Worm (Caenorhabditis elegans) whole organism, L3 larva: ENCODE measurements around the gene spp-9.

Source experiments
- R02D3.7 ChIP-seq: fragments of 150-350 bp; optimal IDR thresholded peaks from 2 replicates; lab custom pipeline; 2014; ENCODE audit warnings: missing biosample characterization, missing genetic modification characterization
- ZK546.5 ChIP-seq: sonication (generic microtip); optimal IDR thresholded peaks from 2 replicates; lab custom pipeline; 2017; ENCODE audit warnings: missing biosample characterization, missing genetic modification characterization
- aly-2 ChIP-seq: fragments of 150-350 bp; optimal IDR thresholded peaks from 2 replicates; lab custom pipeline; 2014; ENCODE audit warnings: missing biosample characterization, missing genetic modification characterization
- ama-1 ChIP-seq: fragments of 150-350 bp; optimal IDR thresholded peaks from 2 replicates; lab custom pipeline; 2018
- ceh-16 ChIP-seq: sonication (generic microtip); optimal IDR thresholded peaks from 2 replicates; lab custom pipeline; 2017; ENCODE audit warnings: missing biosample characterization, missing genetic modification characterization
- ceh-28 ChIP-seq: fragments of 150-350 bp; optimal IDR thresholded peaks from 2 replicates; lab custom pipeline; 2014; ENCODE audit warnings: missing biosample characterization, missing genetic modification reagents, missing genetic modification characterization
- ceh-82 ChIP-seq: fragments of 150-350 bp; optimal IDR thresholded peaks from 2 replicates; lab custom pipeline; 2014; ENCODE audit warnings: missing biosample characterization, missing genetic modification characterization
- ceh-9 ChIP-seq: sonication (generic microtip); optimal IDR thresholded peaks from 2 replicates; lab custom pipeline; 2018; ENCODE audit warnings: missing biosample characterization, missing genetic modification characterization
- daf-12 ChIP-seq: fragments of 150-350 bp; optimal IDR thresholded peaks from 2 replicates; lab custom pipeline; 2014; ENCODE audit warnings: missing biosample characterization, missing genetic modification reagents, missing genetic modification characterization
- egl-27 ChIP-seq: sonication (generic microtip); optimal IDR thresholded peaks from 4 replicates; lab custom pipeline; 2017; ENCODE audit warnings: missing biosample characterization, missing genetic modification reagents, missing genetic modification characterization
- egl-5 ChIP-seq: fragments of 150-350 bp; optimal IDR thresholded peaks from 2 replicates; lab custom pipeline; 2017; ENCODE audit warnings: missing biosample characterization, missing genetic modification reagents, missing genetic modification characterization, inconsistent platforms
- elt-2 ChIP-seq: sonication (generic microtip); optimal IDR thresholded peaks from 2 replicates; lab custom pipeline; 2016; ENCODE audit warnings: missing genetic modification reagents, mild to moderate bottlenecking, missing genetic modification characterization, missing compliant biosample characterization
- elt-3 ChIP-seq, 3 experiments: fragments of 150-350 bp in 1 of 3; sonication (generic microtip) in 2 of 3; optimal IDR thresholded peaks; 2 replicates in 2 of 3; 4 replicates in 1 of 3; lab custom pipeline; 2014 to 2017; ENCODE audit warnings: missing biosample characterization in 3 of 3, missing genetic modification characterization in 3 of 3
- eor-1 ChIP-seq, 2 experiments: fragments of 150-350 bp; optimal IDR thresholded peaks; 2 replicates each; lab custom pipeline; 2014 to 2018; ENCODE audit warnings: missing biosample characterization in 2 of 2, missing genetic modification characterization in 2 of 2
- fkh-10 ChIP-seq: sonication (generic microtip); optimal IDR thresholded peaks from 2 replicates; lab custom pipeline; 2017; ENCODE audit warnings: missing biosample characterization, missing genetic modification reagents, missing genetic modification characterization
- fkh-2 ChIP-seq: fragments of 150-350 bp; optimal IDR thresholded peaks from 2 replicates; lab custom pipeline; 2014; ENCODE audit warnings: missing biosample characterization, missing genetic modification reagents, missing genetic modification characterization
- fos-1 ChIP-seq: fragments of 150-350 bp; optimal IDR thresholded peaks from 2 replicates; lab custom pipeline; 2014; ENCODE audit warnings: missing biosample characterization, missing genetic modification characterization
- hmg-11 ChIP-seq: sonication (generic microtip); optimal IDR thresholded peaks from 2 replicates; lab custom pipeline; 2016; ENCODE audit warnings: missing genetic modification characterization, missing compliant biosample characterization
- jun-1 ChIP-seq: fragments of 150-350 bp; optimal IDR thresholded peaks from 2 replicates; lab custom pipeline; 2014; ENCODE audit warnings: missing biosample characterization, missing genetic modification reagents, missing genetic modification characterization
- lin-15B ChIP-seq: fragments of 150-350 bp; optimal IDR thresholded peaks from 2 replicates; lab custom pipeline; 2014; ENCODE audit warnings: missing biosample characterization, missing genetic modification characterization
- lin-39 ChIP-seq: fragments of 150-350 bp; optimal IDR thresholded peaks from 2 replicates; lab custom pipeline; 2018; ENCODE audit warnings: missing biosample characterization, missing genetic modification reagents, missing genetic modification characterization
- lsy-12 ChIP-seq: sonication (generic microtip); optimal IDR thresholded peaks from 2 replicates; lab custom pipeline; 2016; ENCODE audit warnings: mild to moderate bottlenecking, missing genetic modification characterization, missing compliant biosample characterization
- mdl-1 ChIP-seq: fragments of 150-350 bp; optimal IDR thresholded peaks from 2 replicates; lab custom pipeline; 2014; ENCODE audit warnings: missing biosample characterization, missing genetic modification characterization
- mml-1 ChIP-seq: fragments of 150-350 bp; sonication (generic microtip); optimal IDR thresholded peaks from 3 replicates; lab custom pipeline; 2014; ENCODE audit warnings: missing biosample characterization, missing genetic modification characterization
- nfya-1 ChIP-seq: sonication (generic microtip); optimal IDR thresholded peaks from 2 replicates; lab custom pipeline; 2017; ENCODE audit warnings: missing genetic modification characterization, mild to moderate bottlenecking, missing compliant biosample characterization, antibody characterized with exemption, moderate library complexity; ENCODE audit not compliant: insufficient read depth
- nhr-11 ChIP-seq: fragments of 150-350 bp; optimal IDR thresholded peaks from 2 replicates; lab custom pipeline; 2014; ENCODE audit warnings: missing biosample characterization, missing genetic modification characterization
- nhr-12 ChIP-seq: fragments of 150-350 bp; optimal IDR thresholded peaks from 2 replicates; lab custom pipeline; 2014; ENCODE audit warnings: missing biosample characterization, missing genetic modification characterization
- nhr-23 ChIP-seq: fragments of 150-350 bp; optimal IDR thresholded peaks from 2 replicates; lab custom pipeline; 2014; ENCODE audit warnings: missing biosample characterization, missing genetic modification reagents, missing genetic modification characterization
- nhr-25 ChIP-seq: sonication (generic microtip); optimal IDR thresholded peaks from 2 replicates; lab custom pipeline; 2017; ENCODE audit warnings: missing biosample characterization, missing genetic modification characterization
- nhr-28 ChIP-seq: fragments of 150-350 bp; optimal IDR thresholded peaks from 2 replicates; lab custom pipeline; 2014; ENCODE audit warnings: missing biosample characterization, missing genetic modification characterization
- nhr-43 ChIP-seq: sonication (generic microtip); optimal IDR thresholded peaks from 2 replicates; lab custom pipeline; 2016; ENCODE audit warnings: mild to moderate bottlenecking, missing genetic modification characterization, missing compliant biosample characterization; ENCODE audit not compliant: poor library complexity, severe bottlenecking
- nhr-67 ChIP-seq: fragments of 150-350 bp; optimal IDR thresholded peaks from 2 replicates; lab custom pipeline; 2014; ENCODE audit warnings: missing biosample characterization, missing genetic modification characterization
- nhr-76 ChIP-seq: fragments of 150-350 bp; sonication (generic microtip); optimal IDR thresholded peaks from 5 replicates; lab custom pipeline; 2014; ENCODE audit warnings: missing biosample characterization, missing genetic modification characterization
- nhr-77 ChIP-seq: fragments of 150-350 bp; optimal IDR thresholded peaks from 2 replicates; lab custom pipeline; 2014; ENCODE audit warnings: missing biosample characterization, missing genetic modification characterization
- pha-4 ChIP-seq: fragments of 150-350 bp; optimal IDR thresholded peaks from 2 replicates; lab custom pipeline; 2014; ENCODE audit warnings: missing biosample characterization, missing genetic modification reagents, missing genetic modification characterization
- pqm-1 ChIP-seq: fragments of 150-350 bp; optimal IDR thresholded peaks from 2 replicates; lab custom pipeline; 2017; ENCODE audit warnings: missing biosample characterization, missing genetic modification characterization, inconsistent platforms
- sea-2 ChIP-seq: fragments of 150-350 bp; sonication (generic microtip); optimal IDR thresholded peaks from 4 replicates; lab custom pipeline; 2014; ENCODE audit warnings: missing biosample characterization, missing genetic modification reagents, missing genetic modification characterization
- skn-1 ChIP-seq: fragments of 150-350 bp; optimal IDR thresholded peaks from 2 replicates; lab custom pipeline; 2014; ENCODE audit warnings: missing biosample characterization, missing genetic modification characterization
- snpc-4 ChIP-seq: fragments of 150-350 bp; optimal IDR thresholded peaks from 2 replicates; lab custom pipeline; 2014; ENCODE audit warnings: missing biosample characterization, missing genetic modification characterization
- tbx-2 ChIP-seq: sonication (generic microtip); optimal IDR thresholded peaks from 2 replicates; lab custom pipeline; 2016; ENCODE audit warnings: mild to moderate bottlenecking, missing genetic modification characterization, missing compliant biosample characterization
- unc-39 ChIP-seq: sonication (generic microtip); optimal IDR thresholded peaks from 4 replicates; lab custom pipeline; 2017; ENCODE audit warnings: missing biosample characterization, missing genetic modification characterization
- unc-62 ChIP-seq: fragments of 150-350 bp; sonication (generic microtip); optimal IDR thresholded peaks from 4 replicates; lab custom pipeline; 2014; ENCODE audit warnings: missing biosample characterization, missing genetic modification reagents, missing genetic modification characterization
- zag-1 ChIP-seq: fragments of 150-350 bp; optimal IDR thresholded peaks from 2 replicates; lab custom pipeline; 2014; ENCODE audit warnings: missing biosample characterization, missing genetic modification characterization
- ztf-11 ChIP-seq: fragments of 150-350 bp; optimal IDR thresholded peaks from 2 replicates; lab custom pipeline; 2014; ENCODE audit warnings: missing biosample characterization, missing genetic modification characterization
- ztf-4 ChIP-seq: fragments of 150-350 bp; optimal IDR thresholded peaks from 2 replicates; lab custom pipeline; 2014; ENCODE audit warnings: missing biosample characterization, missing genetic modification characterization

The spp-9 gene

DNA sequence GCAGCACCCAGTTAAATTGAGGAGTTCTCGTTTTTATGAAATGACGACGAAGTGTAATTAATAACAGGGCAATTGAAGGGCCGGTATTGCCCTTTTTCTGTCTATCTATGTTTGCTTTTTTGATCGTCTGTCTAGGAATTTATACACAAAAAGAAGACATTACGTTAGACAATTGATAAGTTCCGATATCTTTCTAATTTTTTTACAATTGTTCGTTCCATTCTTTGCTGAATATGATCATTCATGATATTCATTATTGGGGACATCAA is 5.8 kb upstream of the spp-9 start:
- TF ChIP-seq pqm-1 (tag; lab: Kevin White, UChicago), result no peak
- no peak for TF ChIP-seq jun-1
- no peak for TF ChIP-seq R02D3.7 (tag; lab: Kevin White, UChicago)
- TF ChIP-seq elt-2 (tag; lab: Kevin White, UChicago), result peak; percentile 18
- TF ChIP-seq nhr-67 (tag; lab: Kevin White, UChicago), result no peak
- TF ChIP-seq pha-4, result peak; percentile 29
- TF ChIP-seq zag-1 (tag; lab: Kevin White, UChicago), result no peak
- TF ChIP-seq elt-3 (tag; optimal IDR thresholded peaks at IDR 0.05; lab: Kevin White, UChicago), result no peak

- no peak for TF ChIP-seq nhr-76 (tag; lab: Kevin White, UChicago)
- TF ChIP-seq fkh-2 (tag; lab: Kevin White, UChicago), result no peak
- TF ChIP-seq elt-3 (tag; optimal IDR thresholded peaks at IDR 0.05; lab: Kevin White, UChicago), result no peak
- TF ChIP-seq fkh-10 (GFP tag; lab: Kevin White, UChicago), result no peak
- TF ChIP-seq mml-1 (tag; lab: Kevin White, UChicago), result no peak
- TF ChIP-seq tbx-2 (tag; lab: Kevin White, UChicago), result no peak
- TF ChIP-seq hmg-11, result peak; percentile 12
- no peak for TF ChIP-seq egl-27 (tag; lab: Kevin White, UChicago)
- TF ChIP-seq ZK546.5 (tag; lab: Kevin White, UChicago), result no peak
- TF ChIP-seq R02D3.7 (tag; lab: Kevin White, UChicago), result no peak
- TF ChIP-seq nhr-11 (tag; lab: Kevin White, UChicago), result no peak
- no peak for TF ChIP-seq zag-1 (tag; lab: Kevin White, UChicago)
- TF ChIP-seq nhr-12 (tag; lab: Kevin White, UChicago), result no peak
- TF ChIP-seq ceh-16, result no peak
- peak; percentile 10 for TF ChIP-seq ama-1 (lab: Kevin White, UChicago)
- peak; percentile 46 for TF ChIP-seq nfya-1 (tag; lab: Kevin White, UChicago)
- TF ChIP-seq mdl-1, result no peak
- no peak for TF ChIP-seq eor-1 (tag; optimal IDR thresholded peaks at IDR 0.05; lab: Kevin White, UChicago)
- TF ChIP-seq nhr-43, result no peak
- no peak for TF ChIP-seq nhr-25 (tag; lab: Kevin White, UChicago)
- no peak for TF ChIP-seq lsy-12 (tag; lab: Kevin White, UChicago)
- no peak for TF ChIP-seq ceh-82 (tag; lab: Kevin White, UChicago)
- peak; percentile 50 for TF ChIP-seq lin-39
- TF ChIP-seq ztf-11, result no peak
- no peak for TF ChIP-seq ceh-9 (tag; lab: Kevin White, UChicago)
- TF ChIP-seq unc-62 (GFP tag; lab: Kevin White, UChicago), result no peak
- TF ChIP-seq sea-2 (GFP tag; lab: Kevin White, UChicago), result no peak
- TF ChIP-seq jun-1, result no peak
- TF ChIP-seq daf-12 (tag; lab: Kevin White, UChicago), result peak; percentile 58
- TF ChIP-seq nhr-23, result no peak
- TF ChIP-seq snpc-4 (tag; lab: Kevin White, UChicago), result no peak
- no peak for TF ChIP-seq pha-4
- TF ChIP-seq nhr-28 (tag; lab: Kevin White, UChicago), result no peak
- no peak for TF ChIP-seq nhr-77
- peak; percentile 32 for TF ChIP-seq pqm-1 (tag; lab: Kevin White, UChicago)
- TF ChIP-seq egl-5, result no peak
- TF ChIP-seq skn-1 (tag; lab: Kevin White, UChicago), result no peak
- no peak for TF ChIP-seq fos-1
Measured at ce11 chrX:11482134-11482533, 5.5 kb upstream of the spp-9 start.

- TF ChIP-seq ceh-16 (no peak), hmg-11 (no peak), sea-2 (GFP tag; lab: Kevin White, UChicago) (no peak), ceh-28 (tag; lab: Kevin White, UChicago) (no peak), ceh-9 (tag; lab: Kevin White, UChicago) (no peak), nhr-67 (tag; lab: Kevin White, UChicago) (no peak), jun-1 (peak; percentile 63), aly-2 (tag; lab: Kevin White, UChicago) (no peak), zag-1 (tag; lab: Kevin White, UChicago) (no peak), ztf-4 (no peak), nhr-25 (tag; lab: Kevin White, UChicago) (no peak), nhr-12 (tag; lab: Kevin White, UChicago) (no peak), nhr-77 (no peak), daf-12 (tag; lab: Kevin White, UChicago) (no peak), lin-15B (tag; lab: Kevin White, UChicago) (no peak), ama-1 (lab: Kevin White, UChicago) (peak; percentile 7), elt-3 (tag; optimal IDR thresholded peaks at IDR 0.05; lab: Kevin White, UChicago) (peak in 1 of 3 experiments; percentile 17), pqm-1 (tag; lab: Kevin White, UChicago) (peak; percentile 81), egl-5 (no peak), pha-4 (peak; percentile 97), egl-27 (tag; lab: Kevin White, UChicago) (no peak), nhr-23 (no peak), nhr-28 (tag; lab: Kevin White, UChicago) (no peak), unc-39 (tag; lab: Kevin White, UChicago) (no peak), elt-2 (tag; lab: Kevin White, UChicago) (peak; percentile 93), nhr-11 (tag; lab: Kevin White, UChicago) (no peak), nfya-1 (tag; lab: Kevin White, UChicago) (no peak)
Measured at ce11 chrX:11482637-11483036, 4.9 kb upstream of the spp-9 start.
